Fruit fly (Drosophila melanogaster) S2 (cell line): ENCODE results near the gene CG11842.

Experiments
- CG8478 ChIP-seq: fragments of >200 bp; optimal IDR thresholded peaks from 2 replicates; lab custom pipeline; 2018
- CTCF ChIP-seq, 2 experiments: fragments of >200 bp; optimal IDR thresholded peaks; 2 replicates each; lab custom pipeline; 2018

dm6 chr3R:29005622-29006018, 46.9 kb upstream of the CG11842 start:
- no peak for TF ChIP-seq CTCF (optimal IDR thresholded peaks at IDR 0.05; lab: Kevin White, UChicago)
- TF ChIP-seq CG8478 (lab: Kevin White, UChicago) = no peak
